Worm (Caenorhabditis elegans): Measurements from ENCODE around the gene T06C12.11.
A peak's percentile ranks its signal among the peaks of the same experiment; 100 is the strongest.

The T06C12.11 gene

DNA sequence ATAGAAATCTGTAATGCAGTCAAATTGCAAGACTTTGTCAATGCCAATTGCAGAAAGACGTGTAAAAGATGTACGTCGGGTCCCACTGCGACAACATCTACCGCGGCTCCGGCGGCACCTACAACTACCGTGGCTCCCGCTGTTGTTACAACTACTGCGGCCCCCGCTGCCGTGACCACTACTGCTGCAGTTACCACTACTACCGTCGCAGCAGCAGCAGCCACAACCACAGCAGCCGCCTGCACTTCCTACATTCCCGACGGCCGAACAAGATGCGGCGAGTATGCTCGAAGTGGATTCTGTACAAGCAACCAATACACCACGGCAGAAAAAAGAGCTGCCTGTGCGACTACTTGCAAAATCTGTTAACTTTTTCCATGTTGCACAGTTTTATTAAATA is 22.0 kb downstream of the T06C12.11 start:
- TF ChIP-seq drap-1 (GFP tag; optimal IDR thresholded peaks at IDR 0.05) (peak; percentile 32), pha-4 (tag; optimal IDR thresholded peaks at IDR 0.05) (no peak)

DNA sequence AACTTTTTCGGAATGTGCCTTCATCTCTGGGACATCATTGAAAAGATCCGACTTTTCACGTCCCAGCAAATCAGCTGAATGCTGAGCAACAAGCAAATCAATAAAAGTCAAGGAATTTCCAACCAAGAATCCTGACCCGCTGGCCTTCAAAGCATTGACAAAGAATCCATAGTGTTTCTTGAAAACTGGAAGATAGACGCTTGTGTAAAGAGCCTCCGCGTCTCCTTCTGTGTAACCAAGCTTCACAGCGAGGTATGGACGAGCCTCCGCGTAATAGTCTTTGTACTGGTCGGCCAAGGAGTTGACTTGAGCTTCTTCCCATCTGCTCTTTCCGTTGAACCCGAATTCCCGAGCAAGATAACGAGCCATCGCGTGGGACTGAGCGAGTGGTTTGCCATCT is 22.5 kb downstream of the T06C12.11 start:
- no peak for TF ChIP-seq lsy-2 (tag; optimal IDR thresholded peaks at IDR 0.05)
- TF ChIP-seq ham-2 (GFP tag; optimal IDR thresholded peaks at IDR 0.05), result no peak
- no peak for TF ChIP-seq mls-2 (tag; optimal IDR thresholded peaks at IDR 0.05)
- TF ChIP-seq hlh-1 (tag; optimal IDR thresholded peaks at IDR 0.05), result no peak
- TF ChIP-seq ztf-11 (tag; optimal IDR thresholded peaks at IDR 0.05), result no peak
- no peak for TF ChIP-seq nhr-2 (tag; optimal IDR thresholded peaks at IDR 0.05)
- no peak for TF ChIP-seq tbx-8 (GFP tag; optimal IDR thresholded peaks at IDR 0.05)
- no peak for TF ChIP-seq mab-5 (tag; optimal IDR thresholded peaks at IDR 0.05)
- TF ChIP-seq nhr-76 (tag; optimal IDR thresholded peaks at IDR 0.05), result no peak
- no peak for TF ChIP-seq unc-39 (tag; optimal IDR thresholded peaks at IDR 0.05)
- TF ChIP-seq nhr-237 (tag; optimal IDR thresholded peaks at IDR 0.05), result no peak
- TF ChIP-seq lin-13 (tag; optimal IDR thresholded peaks at IDR 0.05), result no peak
- TF ChIP-seq flh-1 (GFP tag; optimal IDR thresholded peaks at IDR 0.05), result no peak
- no peak for TF ChIP-seq mep-1 (tag; optimal IDR thresholded peaks at IDR 0.05)
- no peak for TF ChIP-seq nhr-28 (tag; optimal IDR thresholded peaks at IDR 0.05)
- no peak for TF ChIP-seq pha-4 (tag; optimal IDR thresholded peaks at IDR 0.05)

ce11 chrV:15915919-15916318 is 23.1 kb downstream of the T06C12.11 start, which contains the start of gene gst-38:
Gene gst-38, minus strand, starts transcription at chrV:15916070.
- TF ChIP-seq M03D4.4 (tag; optimal IDR thresholded peaks at IDR 0.05) (no peak), elt-1 (tag; optimal IDR thresholded peaks at IDR 0.05; ENCODE audit: borderline replicate concordance, insufficient read depth) (no peak), drap-1 (GFP tag; optimal IDR thresholded peaks at IDR 0.05) (no peak), ham-2 (GFP tag; optimal IDR thresholded peaks at IDR 0.05) (no peak), unc-39 (tag; optimal IDR thresholded peaks at IDR 0.05) (no peak), pha-4 (tag; optimal IDR thresholded peaks at IDR 0.05) (no peak), lin-13 (tag; optimal IDR thresholded peaks at IDR 0.05) (no peak), ces-1 (GFP tag; optimal IDR thresholded peaks at IDR 0.05) (no peak), ceh-39 (tag; optimal IDR thresholded peaks at IDR 0.05) (no peak), ceh-43 (GFP tag; optimal IDR thresholded peaks at IDR 0.05) (no peak), mls-2 (tag; optimal IDR thresholded peaks at IDR 0.05) (no peak), nhr-28 (tag; optimal IDR thresholded peaks at IDR 0.05) (no peak), lsy-2 (tag; optimal IDR thresholded peaks at IDR 0.05) (no peak), snpc-4 (tag; optimal IDR thresholded peaks at IDR 0.05) (no peak)

DNA sequence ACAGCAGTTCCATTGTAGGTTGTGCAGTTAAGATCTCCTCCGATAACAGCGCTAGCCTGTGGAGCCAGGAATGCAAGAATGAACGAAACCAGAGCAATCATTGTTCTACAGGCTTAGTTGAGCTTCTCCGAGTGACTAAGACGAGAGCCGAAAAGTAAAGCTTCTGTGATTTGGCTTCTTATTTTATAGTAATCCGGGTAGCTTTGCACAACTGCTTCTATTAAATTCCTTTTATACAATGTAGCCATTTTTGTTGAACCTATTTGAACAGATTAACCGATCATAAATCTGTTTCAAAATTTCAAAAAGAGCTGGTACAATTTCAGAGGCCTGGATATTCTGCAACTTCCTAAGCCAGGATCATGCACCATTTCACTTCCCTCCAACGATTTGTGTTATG is 24.7 kb downstream of the T06C12.11 start, which contains the start of gene F35E8.9:
Gene F35E8.9, minus strand, starts transcription at position 101 of the 400 bp plus-strand sequence.
- no peak for TF ChIP-seq nhr-76 (tag; optimal IDR thresholded peaks at IDR 0.05)
- TF ChIP-seq tbx-8 (GFP tag; optimal IDR thresholded peaks at IDR 0.05), result no peak
- no peak for TF ChIP-seq zip-8 (tag; optimal IDR thresholded peaks at IDR 0.05)
- TF ChIP-seq ham-2 (GFP tag; optimal IDR thresholded peaks at IDR 0.05), result no peak
- TF ChIP-seq mls-2 (tag; optimal IDR thresholded peaks at IDR 0.05), result no peak
- no peak for TF ChIP-seq nhr-28 (tag; optimal IDR thresholded peaks at IDR 0.05)
- TF ChIP-seq bed-3 (GFP tag; optimal IDR thresholded peaks at IDR 0.05), result no peak
- no peak for TF ChIP-seq nhr-12 (tag; optimal IDR thresholded peaks at IDR 0.05)
- no peak for TF ChIP-seq drap-1 (GFP tag; optimal IDR thresholded peaks at IDR 0.05)
- no peak for TF ChIP-seq lin-32 (GFP tag; optimal IDR thresholded peaks at IDR 0.05)
- no peak for TF ChIP-seq ztf-11 (tag; optimal IDR thresholded peaks at IDR 0.05)
- no peak for TF ChIP-seq nhr-2 (tag; optimal IDR thresholded peaks at IDR 0.05)
- no peak for TF ChIP-seq ceh-83 (GFP tag; optimal IDR thresholded peaks at IDR 0.05)
- no peak for TF ChIP-seq snpc-4 (tag; optimal IDR thresholded peaks at IDR 0.05)
- TF ChIP-seq lsy-2 (tag; optimal IDR thresholded peaks at IDR 0.05), result no peak

DNA sequence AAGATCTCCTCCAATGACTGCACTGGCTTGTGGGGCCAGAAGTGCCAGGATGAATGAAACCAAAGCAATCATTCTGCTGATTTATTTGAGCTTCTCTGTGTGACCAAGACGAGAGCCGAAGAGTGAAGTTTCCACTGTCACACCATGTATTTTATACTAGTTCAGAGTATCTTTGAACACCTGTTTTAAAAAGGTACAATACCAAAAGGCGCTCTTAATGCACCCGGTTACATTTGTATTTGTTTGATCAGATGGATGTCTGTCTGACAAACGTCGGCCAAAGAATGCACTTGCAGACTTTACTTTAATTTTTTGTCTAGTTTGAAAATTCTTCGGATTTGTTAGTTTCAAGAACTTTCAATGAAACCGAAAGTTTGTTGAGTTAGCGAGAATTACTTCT is 27.5 kb downstream of the T06C12.11 start, which contains the start of gene F35E8.10:
Gene F35E8.10, minus strand, starts transcription at position 101 of the 400 bp plus-strand sequence.
- TF ChIP-seq cnd-1 (tag; optimal IDR thresholded peaks at IDR 0.05), result no peak
- no peak for TF ChIP-seq ceh-43 (GFP tag; optimal IDR thresholded peaks at IDR 0.05)
- TF ChIP-seq elt-3 (tag; optimal IDR thresholded peaks at IDR 0.05), result no peak
- no peak for TF ChIP-seq unc-62 (GFP tag; optimal IDR thresholded peaks at IDR 0.05)
- TF ChIP-seq nhr-237 (tag; optimal IDR thresholded peaks at IDR 0.05), result no peak
- no peak for TF ChIP-seq nhr-28 (tag; optimal IDR thresholded peaks at IDR 0.05)
- TF ChIP-seq snpc-4 (tag; optimal IDR thresholded peaks at IDR 0.05), result no peak
- no peak for TF ChIP-seq mab-5 (tag; optimal IDR thresholded peaks at IDR 0.05)
- TF ChIP-seq flh-1 (GFP tag; optimal IDR thresholded peaks at IDR 0.05), result no peak
- no peak for TF ChIP-seq elt-1 (tag; optimal IDR thresholded peaks at IDR 0.05; ENCODE audit: borderline replicate concordance, insufficient read depth)
- TF ChIP-seq ces-1 (GFP tag; optimal IDR thresholded peaks at IDR 0.05), result no peak
- TF ChIP-seq hlh-1 (tag; optimal IDR thresholded peaks at IDR 0.05), result no peak
- TF ChIP-seq pha-4 (tag; optimal IDR thresholded peaks at IDR 0.05), result no peak
- TF ChIP-seq zip-8 (tag; optimal IDR thresholded peaks at IDR 0.05), result no peak
- no peak for TF ChIP-seq sem-2 (GFP tag; optimal IDR thresholded peaks at IDR 0.05)
- TF ChIP-seq sptf-1 (tag; optimal IDR thresholded peaks at IDR 0.05), result no peak
- no peak for TF ChIP-seq ceh-83 (GFP tag; optimal IDR thresholded peaks at IDR 0.05)
- TF ChIP-seq unc-120 (tag; optimal IDR thresholded peaks at IDR 0.05; ENCODE audit: poor library complexity, severe bottlenecking), result no peak
- no peak for TF ChIP-seq ceh-39 (tag; optimal IDR thresholded peaks at IDR 0.05)
- TF ChIP-seq tbx-8 (GFP tag; optimal IDR thresholded peaks at IDR 0.05), result no peak
